Worm (Caenorhabditis elegans) whole organism, L4 larva: Measurements from ENCODE around the gene F19H8.2.
"Not testable (repeated sequence)": the region's sequence is repeated elsewhere in the genome, so short reads cannot be mapped to it uniquely, and the experiment has no call there.

Experiments used
- D1046.2 ChIP-seq: fragments of 200-800 bp; sonication (Bioruptor generic); IDR thresholded peaks from 2 replicates; pipeline ENCODE4 v1.3.6; 2022; ENCODE audit warnings: missing genetic modification characterization, missing compliant biosample characterization
- F10B5.3 ChIP-seq: sonication (generic microtip); optimal IDR thresholded peaks from 2 replicates; lab custom pipeline; 2016; ENCODE audit warnings: mild to moderate bottlenecking, missing genetic modification characterization, missing compliant biosample characterization
- F44E2.7 ChIP-seq: fragments of 200-800 bp; sonication (Bioruptor generic); IDR thresholded peaks from 2 replicates; pipeline ENCODE4 v2.1.2; 2022; ENCODE audit warnings: missing genetic modification characterization, missing compliant biosample characterization
- T20F7.1 ChIP-seq: fragments of 200-800 bp; sonication (Bioruptor generic); optimal IDR thresholded peaks from 2 replicates; lab custom pipeline; 2018; ENCODE audit warnings: mild to moderate bottlenecking, missing genetic modification characterization, missing compliant biosample characterization
- T26A8.4 ChIP-seq: fragments of 200-800 bp; sonication (Bioruptor generic); IDR thresholded peaks from 2 replicates; pipeline ENCODE4 v1.3.6; 2022; ENCODE audit warnings: missing genetic modification characterization, missing compliant biosample characterization
- Y105C5A.15 ChIP-seq: fragments of 200-800 bp; sonication (Bioruptor generic); IDR thresholded peaks from 2 replicates; pipeline ENCODE4 v1.3.6; 2022; ENCODE audit warnings: missing genetic modification characterization, missing compliant biosample characterization
- Y48G9A.11 ChIP-seq: fragments of 200-800 bp; sonication (Bioruptor generic); IDR thresholded peaks from 2 replicates; pipeline ENCODE4 v1.3.6; 2022; ENCODE audit warnings: missing genetic modification reagents, missing genetic modification characterization, missing compliant biosample characterization
- aha-1 ChIP-seq: fragments of 150-350 bp; peaks from one replicate; lab custom pipeline; 2014; ENCODE audit warnings: missing biosample characterization, missing genetic modification characterization
- ceh-32 ChIP-seq: sonication (generic microtip); optimal IDR thresholded peaks from 2 replicates; lab custom pipeline; 2016; ENCODE audit warnings: mild to moderate bottlenecking, missing genetic modification characterization, missing compliant biosample characterization; ENCODE audit not compliant: poor library complexity
- ceh-44 ChIP-seq: fragments of 200-800 bp; sonication (Bioruptor generic); IDR thresholded peaks from 2 replicates; pipeline ENCODE4 v1.3.6; 2022; ENCODE audit warnings: missing genetic modification reagents, missing genetic modification characterization, missing compliant biosample characterization
- ctbp-1 ChIP-seq: fragments of 200-800 bp; sonication (Bioruptor generic); IDR thresholded peaks from 2 replicates; pipeline ENCODE4 v1.3.6; 2022; ENCODE audit warnings: missing genetic modification reagents, missing genetic modification characterization, missing compliant biosample characterization
- daf-19 ChIP-seq: fragments of 200-800 bp; sonication (Bioruptor generic); conservative IDR thresholded peaks from 2 replicates; pipeline ENCODE4 v1.3.6; 2022; ENCODE audit warnings: missing genetic modification characterization, missing compliant biosample characterization
- dmd-6 ChIP-seq: fragments of 200-800 bp; sonication (Bioruptor generic); IDR thresholded peaks from 2 replicates; pipeline ENCODE4 v1.3.6; 2022; ENCODE audit warnings: missing genetic modification reagents, missing genetic modification characterization, missing compliant biosample characterization
- dmd-8 ChIP-seq: fragments of 200-800 bp; sonication (Bioruptor generic); IDR thresholded peaks from 2 replicates; pipeline ENCODE4 v1.3.6; 2022; ENCODE audit warnings: missing genetic modification characterization, missing compliant biosample characterization
- dmd-9 ChIP-seq: fragments of 200-800 bp; sonication (Bioruptor generic); IDR thresholded peaks from 2 replicates; pipeline ENCODE4 v1.3.6; 2022; ENCODE audit warnings: missing genetic modification reagents, missing genetic modification characterization, missing compliant biosample characterization
- dpl-1 ChIP-seq: fragments of 150-350 bp; optimal IDR thresholded peaks from 2 replicates; lab custom pipeline; 2014; ENCODE audit warnings: missing biosample characterization, missing genetic modification reagents, missing genetic modification characterization
- dve-1 ChIP-seq: sonication (generic microtip); optimal IDR thresholded peaks from 2 replicates; lab custom pipeline; 2017; ENCODE audit warnings: antibody characterized with exemption, mild to moderate bottlenecking, missing genetic modification characterization, missing compliant biosample characterization; ENCODE audit not compliant: insufficient read depth
- egl-43 ChIP-seq: fragments of 200-800 bp; sonication (Bioruptor generic); IDR thresholded peaks from 2 replicates; pipeline ENCODE4 v1.3.6; 2022; ENCODE audit warnings: missing genetic modification reagents, missing genetic modification characterization, missing compliant biosample characterization
- hmg-1.1 ChIP-seq: fragments of 200-800 bp; sonication (Bioruptor generic); IDR thresholded peaks from 2 replicates; pipeline ENCODE4 v1.3.6; 2022; ENCODE audit warnings: missing genetic modification reagents, missing genetic modification characterization, missing compliant biosample characterization
- jun-1 ChIP-seq: fragments of 150-350 bp; optimal IDR thresholded peaks from 2 replicates; lab custom pipeline; 2014; ENCODE audit warnings: missing biosample characterization, missing genetic modification reagents, missing genetic modification characterization
- lin-13 ChIP-seq: fragments of 150-350 bp; optimal IDR thresholded peaks from 2 replicates; lab custom pipeline; 2014; ENCODE audit warnings: missing biosample characterization, missing genetic modification reagents, missing genetic modification characterization
- lin-15B ChIP-seq: fragments of 150-350 bp; sonication (generic microtip); optimal IDR thresholded peaks from 3 replicates; lab custom pipeline; 2014; ENCODE audit warnings: missing biosample characterization, missing genetic modification characterization
- lin-29 ChIP-seq: fragments of 200-800 bp; sonication (Bioruptor generic); IDR thresholded peaks from 2 replicates; pipeline ENCODE4 v1.3.6; 2022; ENCODE audit warnings: missing genetic modification reagents, missing genetic modification characterization, missing compliant biosample characterization
- lsy-2 ChIP-seq, 2 experiments: fragments of 150-350 bp in 1 of 2; sonication (generic microtip) in 1 of 2; optimal IDR thresholded peaks; 2 replicates each; lab custom pipeline; 2014 to 2017; ENCODE audit warnings: missing biosample characterization in 2 of 2, missing genetic modification characterization in 2 of 2
- madf-9 ChIP-seq: fragments of 200-800 bp; sonication (Bioruptor generic); conservative IDR thresholded peaks from 2 replicates; pipeline ENCODE4 v1.3.6; 2022; ENCODE audit warnings: missing genetic modification reagents, missing genetic modification characterization, missing compliant biosample characterization
- mdl-1 ChIP-seq, 2 experiments: fragments of 150-350 bp in 1 of 2; sonication (generic microtip) in 1 of 2; optimal IDR thresholded peaks; 2 replicates each; lab custom pipeline; 2014 to 2017; ENCODE audit warnings: missing biosample characterization in 2 of 2, missing genetic modification characterization in 2 of 2
- mes-2 ChIP-seq: sonication (generic microtip); optimal IDR thresholded peaks from 2 replicates; lab custom pipeline; 2016; ENCODE audit warnings: missing genotype, mild to moderate bottlenecking, missing genetic modification characterization, missing compliant biosample characterization; ENCODE audit not compliant: poor library complexity, severe bottlenecking
- mxl-2 ChIP-seq: fragments of 200-800 bp; sonication (Bioruptor generic); conservative IDR thresholded peaks from 2 replicates; pipeline ENCODE4 v1.3.6; 2022; ENCODE audit warnings: missing genetic modification reagents, missing genetic modification characterization, missing compliant biosample characterization
- mxl-3 ChIP-seq: fragments of 200-800 bp; sonication (Bioruptor generic); optimal IDR thresholded peaks from 2 replicates; lab custom pipeline; 2018; ENCODE audit warnings: mild to moderate bottlenecking, missing genetic modification characterization, missing compliant biosample characterization
- nhr-10 ChIP-seq: fragments of 150-350 bp; optimal IDR thresholded peaks from 2 replicates; lab custom pipeline; 2014; ENCODE audit warnings: missing biosample characterization, missing genetic modification characterization
- nhr-102 ChIP-seq: sonication (generic microtip); optimal IDR thresholded peaks from 2 replicates; lab custom pipeline; 2016; ENCODE audit warnings: mild to moderate bottlenecking, missing genetic modification characterization, moderate library complexity, missing compliant biosample characterization
- nhr-11 ChIP-seq: fragments of 150-350 bp; optimal IDR thresholded peaks from 2 replicates; lab custom pipeline; 2014; ENCODE audit warnings: missing biosample characterization, missing genetic modification characterization
- nhr-28 ChIP-seq: fragments of 150-350 bp; optimal IDR thresholded peaks from 2 replicates; lab custom pipeline; 2014; ENCODE audit warnings: missing biosample characterization, missing genetic modification characterization
- nhr-42 ChIP-seq: fragments of 200-800 bp; sonication (Bioruptor generic); IDR thresholded peaks from 2 replicates; pipeline ENCODE4 v1.3.6; 2022; ENCODE audit warnings: missing genetic modification characterization, missing compliant biosample characterization
- nhr-48 ChIP-seq: sonication (generic microtip); optimal IDR thresholded peaks from 2 replicates; lab custom pipeline; 2016; ENCODE audit warnings: mild to moderate bottlenecking, missing genetic modification characterization, missing compliant biosample characterization
- nhr-77 ChIP-seq: fragments of 150-350 bp; optimal IDR thresholded peaks from 2 replicates; lab custom pipeline; 2014; ENCODE audit warnings: missing biosample characterization, missing genetic modification characterization
- pha-4 ChIP-seq, 2 experiments: fragments of 150-350 bp in 1 of 2; fragments of 200-800 bp in 1 of 2; sonication (Bioruptor generic) in 1 of 2; IDR thresholded peaks in 1 of 2; optimal IDR thresholded peaks in 1 of 2; 2 replicates each; pipeline versions ENCODE4 v1.3.6 to Lab custom; 2014 to 2022; ENCODE audit warnings: missing genetic modification characterization in 2 of 2, missing genetic modification reagents in 2 of 2, missing biosample characterization in 1 of 2, missing compliant biosample characterization in 1 of 2
- php-3 ChIP-seq: fragments of 200-800 bp; sonication (Bioruptor generic); IDR thresholded peaks from 2 replicates; pipeline ENCODE4 v1.3.6; 2022; ENCODE audit warnings: missing genetic modification reagents, missing genetic modification characterization, missing compliant biosample characterization
- pqm-1 ChIP-seq: sonication (generic microtip); optimal IDR thresholded peaks from 2 replicates; lab custom pipeline; 2017; ENCODE audit warnings: missing biosample characterization, missing genetic modification characterization
- set-16 ChIP-seq: fragments of 200-800 bp; sonication (Bioruptor generic); IDR thresholded peaks from 2 replicates; pipeline ENCODE4 v1.3.6; 2022; ENCODE audit warnings: missing genetic modification reagents, missing genetic modification characterization, missing compliant biosample characterization
- snpc-1.2 ChIP-seq: fragments of 200-800 bp; sonication (Bioruptor generic); IDR thresholded peaks from 2 replicates; pipeline ENCODE4 v1.3.6; 2022; ENCODE audit warnings: missing genetic modification reagents, missing genetic modification characterization, missing compliant biosample characterization
- snpc-4 ChIP-seq: fragments of 150-350 bp; optimal IDR thresholded peaks from 2 replicates; lab custom pipeline; 2014; ENCODE audit warnings: missing biosample characterization, missing genetic modification characterization
- spr-1 ChIP-seq: sonication (generic microtip); optimal IDR thresholded peaks from 2 replicates; lab custom pipeline; 2016; ENCODE audit warnings: mild to moderate bottlenecking, missing genetic modification characterization, missing compliant biosample characterization
- spr-3 ChIP-seq: fragments of 200-800 bp; sonication (Bioruptor generic); optimal IDR thresholded peaks from 2 replicates; lab custom pipeline; 2018; ENCODE audit warnings: mild to moderate bottlenecking, missing genetic modification characterization, missing compliant biosample characterization
- tag-97 ChIP-seq: fragments of 200-800 bp; sonication (Bioruptor generic); IDR thresholded peaks from 2 replicates; pipeline ENCODE4 v1.3.6; 2022; ENCODE audit warnings: missing genetic modification characterization, missing compliant biosample characterization
- tra-1 ChIP-seq: fragments of 200-800 bp; sonication (Bioruptor generic); IDR thresholded peaks from 2 replicates; pipeline ENCODE4 v1.3.6; 2022; ENCODE audit warnings: missing genetic modification reagents, missing genetic modification characterization, missing compliant biosample characterization
- unc-130 ChIP-seq: sonication (generic microtip); optimal IDR thresholded peaks from 2 replicates; lab custom pipeline; 2016; ENCODE audit warnings: missing genetic modification reagents, missing genetic modification characterization, missing compliant biosample characterization

F19H8.2 gene

DNA sequence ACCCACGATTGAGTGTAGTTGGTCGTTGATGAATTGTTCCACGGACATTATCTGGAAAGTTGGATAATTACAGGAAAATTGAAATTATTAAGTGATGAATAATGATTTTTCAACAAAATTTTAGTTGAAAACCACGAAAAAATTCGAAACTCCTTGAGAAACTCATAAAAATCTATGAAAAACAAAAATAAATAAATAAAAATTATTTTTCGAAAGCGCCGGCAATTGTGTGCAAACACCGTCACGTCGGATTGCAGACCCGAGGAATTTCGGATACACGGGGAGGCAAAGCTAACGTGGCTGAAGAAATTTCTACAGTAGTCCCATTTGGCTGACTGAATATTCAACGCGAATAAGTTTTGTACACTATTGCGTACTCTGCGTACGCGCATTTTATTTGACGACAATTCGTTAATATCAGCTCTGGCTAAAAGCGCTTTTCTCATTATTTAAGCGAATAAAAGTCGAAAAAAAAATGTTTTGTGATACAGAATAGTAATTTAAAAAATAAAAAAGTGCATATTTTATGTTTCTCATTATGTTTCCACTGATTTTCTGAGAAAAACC, 44.0 kb downstream of the F19H8.2 start, which contains the start of gene mog-4 (continued):
- TF ChIP-seq nhr-42 (GFP tag; lab: Robert Waterston, UW) (peak; percentile 100), lin-15B (tag; lab: Kevin White, UChicago) (peak; percentile 59), ctbp-1 (GFP tag; lab: Robert Waterston, UW) (peak; percentile 99), T26A8.4 (GFP tag; lab: Robert Waterston, UW) (peak; percentile 99), egl-43 (GFP tag; lab: Robert Waterston, UW) (peak; percentile 98), dmd-9 (GFP tag; lab: Robert Waterston, UW) (peak; percentile 100), lin-13 (peak; percentile 62), daf-19 (GFP tag; lab: Robert Waterston, UW) (peak; percentile 98), T20F7.1 (peak; percentile 95), snpc-1.2 (GFP tag; lab: Robert Waterston, UW) (peak; percentile 91), lin-29 (GFP tag; lab: Robert Waterston, UW) (peak; percentile 98), tra-1 (GFP tag; lab: Robert Waterston, UW) (peak; percentile 100), pha-4 (GFP tag; IDR thresholded peaks at IDR 0.05; lab: Robert Waterston, UW) (peak; percentile 99), nhr-10 (peak; percentile 62), php-3 (peak; percentile 99), pqm-1 (tag; lab: Kevin White, UChicago) (peak; percentile 5), lsy-2 (tag; optimal IDR thresholded peaks at IDR 0.05; lab: Kevin White, UChicago) (peak; percentile 97 to 99), dpl-1 (GFP tag; lab: Kevin White, UChicago) (peak; percentile 79), ceh-44 (GFP tag; lab: Robert Waterston, UW) (peak; percentile 99), aha-1 (peak; percentile 84), dmd-6 (GFP tag; lab: Robert Waterston, UW) (peak; percentile 100), F44E2.7 (GFP tag; lab: Robert Waterston, UW) (peak; percentile 77; the same call in 1 of the 2 replicates), hmg-1.1 (GFP tag; lab: Robert Waterston, UW) (peak; percentile 100), unc-130 (GFP tag; lab: Kevin White, UChicago) (peak; percentile 98), dve-1 (tag; lab: Kevin White, UChicago) (peak; percentile 94), mxl-2 (GFP tag; lab: Robert Waterston, UW) (peak; percentile 94), mes-2 (tag; lab: Kevin White, UChicago) (peak; percentile 98), snpc-4 (tag; lab: Kevin White, UChicago) (peak; percentile 32), spr-1 (tag; lab: Kevin White, UChicago) (peak; percentile 93), spr-3 (GFP tag; lab: Kevin White, UChicago) (peak; percentile 84), dmd-8 (peak; percentile 83), nhr-102 (tag; lab: Kevin White, UChicago) (peak; percentile 95), mdl-1 (tag; optimal IDR thresholded peaks at IDR 0.05; lab: Kevin White, UChicago) (peak in 1 of 2 experiments; percentile 83), nhr-28 (peak; percentile 58), tag-97 (GFP tag; lab: Robert Waterston, UW) (peak; percentile 100), nhr-48 (tag; lab: Kevin White, UChicago) (peak; percentile 87), ceh-32 (tag; lab: Kevin White, UChicago) (peak; percentile 57), madf-9 (GFP tag; lab: Robert Waterston, UW) (peak; percentile 100), F10B5.3 (peak; percentile 74), Y48G9A.11 (GFP tag; lab: Robert Waterston, UW) (peak; percentile 98), Y105C5A.15 (peak; percentile 89), set-16 (GFP tag; lab: Robert Waterston, UW) (peak; percentile 9; the same call in 1 of the 2 replicates), D1046.2 (peak; percentile 98), nhr-77 (tag; lab: Kevin White, UChicago) (peak; percentile 99), jun-1 (tag; lab: Kevin White, UChicago) (peak; percentile 40), nhr-11 (tag; lab: Kevin White, UChicago) (peak; percentile 79), mxl-3 (peak; percentile 94)
- not testable (repeated sequence) for TF ChIP-seq pha-4 (tag; optimal IDR thresholded peaks at IDR 0.05; lab: Kevin White, UChicago)
